Worm (Caenorhabditis elegans): ENCODE results near the gene cyp-35A3.

Gene cyp-35A3

DNA sequence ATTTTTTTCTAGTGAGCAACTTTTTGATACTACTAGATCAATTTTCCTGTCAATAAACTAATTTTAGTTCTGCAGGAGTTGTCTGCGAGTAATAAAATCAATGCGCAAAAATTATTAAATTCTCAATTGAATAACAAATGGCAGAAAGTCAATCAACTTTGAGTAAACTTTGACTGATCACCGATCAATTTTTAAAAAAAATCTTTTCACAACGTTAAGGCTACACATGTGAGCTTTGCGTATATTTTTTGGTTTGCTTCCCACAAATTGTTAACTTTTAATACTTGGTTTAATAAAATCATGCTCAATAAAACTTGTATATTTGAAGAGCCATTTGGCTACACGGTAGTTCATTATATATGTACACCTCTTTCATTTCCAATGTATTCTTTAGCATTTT, 14.5 kb upstream of the cyp-35A3 start, which contains the start of gene srh-7:
Gene srh-7, plus strand, starts transcription at position 301 of the 400 bp plus-strand sequence.
- TF ChIP-seq unc-62 (GFP tag; optimal IDR thresholded peaks at IDR 0.05): no peak

- TF ChIP-seq unc-62 (GFP tag; optimal IDR thresholded peaks at IDR 0.05): no peak
These were observed 12.2 kb upstream of the cyp-35A3 start, which contains the start of gene srh-4 for ce11 chrV:4010170-4010569. srh-4 (plus strand) TSS chrV:4010470.

ce11 chrV:4016780-4017179, 5.6 kb upstream of the cyp-35A3 start, which contains the start of gene srw-89:
srw-89 (plus strand) TSS chrV:4017080.
- TF ChIP-seq unc-62 (GFP tag; optimal IDR thresholded peaks at IDR 0.05): no peak

DNA sequence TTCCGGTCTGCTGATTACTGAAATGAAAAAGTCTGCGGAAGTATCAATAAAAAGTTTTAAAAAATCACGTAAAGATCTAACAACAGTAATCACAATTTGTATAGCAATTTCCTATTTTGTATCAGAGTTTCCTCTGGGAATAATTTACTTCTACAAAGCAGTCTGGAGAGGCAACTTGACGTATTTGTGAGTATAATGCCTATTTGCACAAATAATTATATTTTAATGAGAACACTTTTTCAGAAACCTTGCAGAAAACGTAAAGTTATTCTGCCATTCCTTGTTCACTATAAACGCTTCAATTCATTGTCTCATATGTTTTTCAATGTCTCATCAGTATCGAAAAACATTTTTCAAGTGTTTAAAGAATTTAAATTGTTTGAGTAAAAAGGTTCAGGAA, 3.8 kb upstream of the cyp-35A3 start:
- TF ChIP-seq unc-62 (GFP tag; optimal IDR thresholded peaks at IDR 0.05): no peak

ce11 chrV:4019188-4019587, 3.2 kb upstream of the cyp-35A3 start, which contains the start of gene K09D9.3:
K09D9.3 (plus strand) TSS chrV:4019488.
- no peak for TF ChIP-seq unc-62 (GFP tag; optimal IDR thresholded peaks at IDR 0.05)

DNA sequence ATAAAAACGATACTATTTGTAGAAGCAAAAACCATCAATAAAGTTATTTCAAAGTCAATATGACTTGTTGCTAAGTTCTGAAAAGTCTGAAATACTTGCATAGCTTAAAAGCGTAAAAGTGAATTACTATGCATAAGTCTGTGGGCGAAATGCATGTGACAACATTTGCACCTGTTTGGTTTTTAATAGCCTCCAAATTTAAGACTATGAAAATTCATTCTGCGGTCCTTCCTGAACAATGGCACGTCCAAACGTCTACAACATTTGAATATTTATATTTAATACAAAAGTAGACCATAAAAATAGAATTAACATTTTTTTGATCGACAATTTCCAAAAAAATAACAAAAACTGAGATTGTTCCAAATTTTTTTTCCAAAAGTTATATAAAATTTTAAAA, 633 bp upstream of the cyp-35A3 start, which contains the start of gene K09D9.14:
Gene K09D9.14, minus strand, starts transcription at position 101 of the 400 bp plus-strand sequence.
- TF ChIP-seq unc-62 (GFP tag; optimal IDR thresholded peaks at IDR 0.05): no peak

ce11 chrV:4024777-4025176, 2.4 kb downstream of the cyp-35A3 start, which contains the start of gene K09D9.1:
K09D9.1 (plus strand) TSS chrV:4025047.
- TF ChIP-seq unc-62 (GFP tag; optimal IDR thresholded peaks at IDR 0.05): no peak

DNA sequence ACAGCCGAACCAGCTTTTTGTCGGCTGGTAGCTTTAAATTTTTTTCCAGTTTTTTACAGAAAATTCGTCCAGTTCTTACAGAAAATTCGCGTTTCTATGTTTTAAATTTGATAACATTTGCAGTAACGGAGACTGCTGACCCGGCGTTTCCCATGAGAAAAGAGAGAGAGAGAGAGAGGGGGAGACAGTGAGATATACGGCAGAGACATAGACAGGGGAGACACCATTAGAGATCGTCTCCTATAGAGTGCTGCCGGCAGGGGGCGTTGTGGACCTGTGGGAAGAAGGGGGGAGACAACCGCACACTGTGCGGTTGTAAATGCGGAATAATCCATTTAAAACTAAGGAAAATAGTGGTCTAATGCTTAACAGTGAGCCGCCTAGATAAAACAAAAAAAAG, 7.2 kb downstream of the cyp-35A3 start:
- no peak for TF ChIP-seq unc-62 (GFP tag; optimal IDR thresholded peaks at IDR 0.05)

DNA sequence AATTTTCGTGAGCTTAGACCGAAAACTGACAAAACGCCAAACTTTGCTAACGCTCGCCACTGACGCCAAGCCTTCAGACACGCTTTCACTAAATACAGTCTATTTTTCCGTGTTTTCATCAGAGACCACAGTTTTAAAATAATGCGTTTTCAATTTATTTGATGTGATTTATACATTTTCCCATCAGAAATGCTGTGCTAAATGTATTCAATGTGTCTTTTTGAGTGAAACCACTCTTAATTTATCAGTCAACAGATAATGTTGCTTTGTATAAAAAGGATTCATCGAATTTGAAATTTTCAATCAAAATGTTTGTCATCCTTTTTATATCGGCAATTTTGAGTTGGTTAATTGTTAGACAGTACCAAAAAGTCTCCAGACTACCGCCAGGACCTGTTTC, 8.9 kb downstream of the cyp-35A3 start, which contains the start of gene cyp-35A4:
Gene cyp-35A4, plus strand, starts transcription at position 301 of the 400 bp plus-strand sequence.
- no peak for TF ChIP-seq unc-62 (GFP tag; optimal IDR thresholded peaks at IDR 0.05)

DNA sequence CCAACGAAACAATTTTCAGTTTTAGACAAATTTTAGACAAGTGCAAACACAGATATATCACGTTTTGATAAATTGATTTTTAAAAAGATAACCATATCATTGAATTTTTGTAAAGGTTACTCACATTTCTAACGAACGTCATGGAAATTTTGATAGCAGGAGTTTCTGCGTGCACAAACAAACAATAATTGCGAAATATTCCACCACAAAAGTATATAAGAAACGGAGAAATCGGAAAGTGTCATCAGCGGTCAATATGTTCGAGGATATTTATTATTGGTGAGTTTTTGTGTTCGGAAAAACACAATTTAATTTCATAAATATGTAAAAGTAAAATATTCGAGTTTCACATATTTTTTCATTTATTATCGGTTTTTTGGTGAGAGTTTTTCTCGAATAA, 11.9 kb downstream of the cyp-35A3 start, which contains the start of gene C49G7.7:
Gene C49G7.7, plus strand, starts transcription at position 174 of the 400 bp plus-strand sequence.
- TF ChIP-seq unc-62 (GFP tag; optimal IDR thresholded peaks at IDR 0.05): no peak

- TF ChIP-seq unc-62 (GFP tag; optimal IDR thresholded peaks at IDR 0.05): no peak
These were observed 13.4 kb downstream of the cyp-35A3 start, which contains the start of gene C49G7.13 for ce11 chrV:4035811-4036210. C49G7.13 (plus strand) TSS chrV:4036111.

DNA sequence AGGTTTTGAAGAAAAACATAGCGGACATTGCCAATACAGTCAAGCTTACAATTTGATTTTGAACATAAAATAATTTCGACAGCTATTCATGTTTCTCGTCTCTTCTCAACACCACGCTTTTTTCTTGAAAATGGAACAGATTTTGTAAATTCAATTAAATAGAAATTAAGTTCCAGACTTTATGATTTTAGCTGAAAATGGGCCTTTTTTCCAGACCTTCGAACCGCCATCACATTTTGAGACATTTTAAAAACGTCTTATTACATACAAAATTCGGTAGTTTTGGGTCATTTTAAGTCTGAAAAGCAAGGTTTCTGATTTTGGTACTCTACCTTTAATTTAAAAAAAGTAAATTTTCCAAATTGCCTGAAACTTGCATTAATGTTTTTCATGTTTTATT, 15.7 kb downstream of the cyp-35A3 start, which contains the start of gene C49G7.12:
Gene C49G7.12, plus strand, starts transcription at position 301 of the 400 bp plus-strand sequence.
- no peak for TF ChIP-seq unc-62 (GFP tag; optimal IDR thresholded peaks at IDR 0.05)

ce11 chrV:4038557-4038956, 16.1 kb downstream of the cyp-35A3 start:
- TF ChIP-seq unc-62 (GFP tag; optimal IDR thresholded peaks at IDR 0.05): no peak

DNA sequence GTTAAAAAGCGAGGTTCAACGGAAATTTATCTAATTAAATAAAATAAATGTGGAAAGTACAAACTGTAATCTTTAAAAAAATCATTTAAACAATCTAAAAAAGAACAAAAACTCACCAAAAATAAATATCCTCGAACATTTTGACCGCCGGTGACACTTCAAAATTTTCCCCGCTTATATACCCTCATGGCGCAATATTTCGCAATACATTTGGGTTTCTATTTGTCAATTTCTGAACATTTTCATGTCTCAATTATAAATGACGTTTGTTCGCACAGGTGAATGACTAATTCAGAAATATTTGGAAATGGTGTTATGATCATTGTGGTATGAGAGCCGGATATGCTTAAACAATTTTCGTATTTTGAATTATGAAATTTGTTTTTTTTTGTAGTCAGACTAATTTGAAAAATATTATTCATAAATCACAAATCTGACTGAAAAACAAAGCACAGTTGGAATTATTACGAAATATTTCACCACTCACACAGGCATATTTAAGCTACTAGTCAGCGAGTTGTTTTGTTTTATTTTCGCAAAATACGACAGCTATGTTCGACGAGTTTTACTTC, 19.5 kb downstream of the cyp-35A3 start, which contains the start of the genes C49G7.10 and irg-2:
Gene C49G7.10, minus strand, starts transcription at position 169 of the 572 bp plus-strand sequence.
Gene irg-2, plus strand, starts transcription at position 329 of the 572 bp plus-strand sequence.
- TF ChIP-seq unc-62 (GFP tag; optimal IDR thresholded peaks at IDR 0.05): no peak

ce11 chrV:4043632-4044031, 21.2 kb downstream of the cyp-35A3 start, which contains the start of gene phat-3:
phat-3 (plus strand) TSS chrV:4043932.
- no peak for TF ChIP-seq unc-62 (GFP tag; optimal IDR thresholded peaks at IDR 0.05)

DNA sequence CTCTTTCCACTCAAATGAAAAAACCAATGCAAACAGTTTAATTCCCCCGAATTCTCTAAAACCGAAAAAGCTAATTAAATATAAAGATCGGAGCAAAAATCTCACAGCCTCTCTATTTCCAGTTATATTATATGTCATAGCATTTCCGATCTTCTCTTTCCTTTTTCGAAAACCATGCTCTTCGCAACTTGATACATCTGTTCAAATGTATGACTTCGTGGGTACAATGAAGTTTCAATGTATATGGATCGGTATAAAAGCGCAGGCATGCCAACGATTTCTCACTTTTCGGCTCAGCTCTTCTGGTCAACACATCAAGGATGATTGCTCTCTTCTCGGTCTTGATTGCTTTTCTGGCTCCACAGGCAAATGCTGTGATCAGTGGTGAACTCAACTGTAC, 23.7 kb downstream of the cyp-35A3 start, which contains the start of gene phat-7:
Gene phat-7, plus strand, starts transcription at position 301 of the 400 bp plus-strand sequence.
- no peak for TF ChIP-seq unc-62 (GFP tag; optimal IDR thresholded peaks at IDR 0.05)

ce11 chrV:4047541-4047940, 25.1 kb downstream of the cyp-35A3 start, which contains the start of gene srh-169:
srh-169 (plus strand) TSS chrV:4047841.
- no peak for TF ChIP-seq unc-62 (GFP tag; optimal IDR thresholded peaks at IDR 0.05)
